Worm (Caenorhabditis elegans) whole organism, L1 larva: ENCODE measurements around the gene irld-40.
"Not testable (repeated sequence)": the region's sequence is repeated elsewhere in the genome, so short reads cannot be mapped to it uniquely, and the experiment has no call there.

Experiments
- egl-13 ChIP-seq: sonication (generic microtip); optimal IDR thresholded peaks from 2 replicates; lab custom pipeline; 2016; ENCODE audit warnings: missing genotype, missing genetic modification reagents, missing genetic modification characterization, missing compliant biosample characterization
- lin-13 ChIP-seq: fragments of 150-350 bp; optimal IDR thresholded peaks from 2 replicates; lab custom pipeline; 2014; ENCODE audit warnings: missing biosample characterization, missing genetic modification reagents, missing genetic modification characterization
- zag-1 ChIP-seq: fragments of 150-350 bp; optimal IDR thresholded peaks from 2 replicates; lab custom pipeline; 2014; ENCODE audit warnings: missing biosample characterization, missing genetic modification characterization

DNA sequence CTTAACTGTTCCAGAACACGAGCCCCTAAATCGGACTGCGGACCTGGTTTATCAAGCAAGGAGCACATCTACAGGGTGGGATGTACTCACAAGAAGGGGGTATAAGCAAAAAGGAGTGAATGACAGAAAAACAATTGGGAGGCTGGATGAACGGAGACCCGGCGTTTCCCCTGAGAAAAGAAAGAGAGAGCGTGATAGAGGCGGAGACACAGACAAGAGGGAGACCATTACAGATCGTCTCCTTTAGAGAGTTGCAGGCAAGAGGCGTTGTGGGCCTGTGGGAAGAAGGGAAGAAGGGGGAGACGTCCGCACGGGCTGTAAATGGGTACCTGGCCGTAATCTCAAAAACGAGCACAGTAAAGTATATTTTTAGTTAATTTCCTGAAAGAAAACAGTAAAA is 31.5 kb downstream of the irld-40 start, which contains the start of gene Y46H3C.7:
- not testable (repeated sequence) for TF ChIP-seq lin-13 (GFP tag; lab: Kevin White, UChicago); egl-13 (tag; lab: Kevin White, UChicago); zag-1 (tag; lab: Kevin White, UChicago)
